Worm (Caenorhabditis elegans) whole organism, L4 larva: ENCODE data around the gene clec-24.

Experiments
- T20F7.1 ChIP-seq: fragments of 200-800 bp; sonication (Bioruptor generic); optimal IDR thresholded peaks from 2 replicates; lab custom pipeline; 2018; ENCODE audit warnings: mild to moderate bottlenecking, missing genetic modification characterization, missing compliant biosample characterization
- Y48G9A.11 ChIP-seq: fragments of 200-800 bp; sonication (Bioruptor generic); IDR thresholded peaks from 2 replicates; pipeline ENCODE4 v1.3.6; 2022; ENCODE audit warnings: missing genetic modification reagents, missing genetic modification characterization, missing compliant biosample characterization
- Y75B8A.6 ChIP-seq: fragments of 200-800 bp; sonication (Bioruptor generic); IDR thresholded peaks from 2 replicates; pipeline ENCODE4 v1.3.6; 2022; ENCODE audit warnings: missing genetic modification reagents, missing genetic modification characterization, missing compliant biosample characterization
- ZK337.2 ChIP-seq: fragments of 200-800 bp; sonication (Bioruptor generic); IDR thresholded peaks from 2 replicates; pipeline ENCODE4 v1.3.6; 2022; ENCODE audit warnings: missing genetic modification reagents, missing genetic modification characterization, missing compliant biosample characterization
- ama-1 ChIP-seq: fragments of 150-350 bp; optimal IDR thresholded peaks from 2 replicates; lab custom pipeline; 2014; ENCODE audit warnings: inconsistent platforms, mixed read lengths
- arid-1 ChIP-seq: fragments of 200-800 bp; sonication (Bioruptor generic); conservative IDR thresholded peaks from 2 replicates; pipeline ENCODE4 v1.3.6; 2022; ENCODE audit warnings: missing genetic modification reagents, missing genetic modification characterization, missing compliant biosample characterization
- ceh-20 ChIP-seq: fragments of 200-800 bp; sonication (Bioruptor generic); IDR thresholded peaks from 2 replicates; pipeline ENCODE4 v1.3.6; 2022; ENCODE audit warnings: missing genetic modification reagents, missing genetic modification characterization, missing compliant biosample characterization
- ceh-28 ChIP-seq: fragments of 150-350 bp; optimal IDR thresholded peaks from 2 replicates; lab custom pipeline; 2014; ENCODE audit warnings: missing biosample characterization, missing genetic modification reagents, missing genetic modification characterization
- ceh-44 ChIP-seq: fragments of 200-800 bp; sonication (Bioruptor generic); IDR thresholded peaks from 2 replicates; pipeline ENCODE4 v1.3.6; 2022; ENCODE audit warnings: missing genetic modification reagents, missing genetic modification characterization, missing compliant biosample characterization
- ces-1 ChIP-seq: fragments of 150-350 bp; sonication (generic microtip); optimal IDR thresholded peaks from 4 replicates; lab custom pipeline; 2014; ENCODE audit warnings: missing biosample characterization, missing genetic modification reagents, missing genetic modification characterization
- daf-12 ChIP-seq: fragments of 150-350 bp; optimal IDR thresholded peaks from 2 replicates; lab custom pipeline; 2014; ENCODE audit warnings: missing biosample characterization, missing genetic modification reagents, missing genetic modification characterization
- daf-19 ChIP-seq: fragments of 200-800 bp; sonication (Bioruptor generic); conservative IDR thresholded peaks from 2 replicates; pipeline ENCODE4 v1.3.6; 2022; ENCODE audit warnings: missing genetic modification characterization, missing compliant biosample characterization
- daf-8 ChIP-seq: fragments of 200-800 bp; sonication (Bioruptor generic); IDR thresholded peaks from 2 replicates; pipeline ENCODE4 v1.3.6; 2022; ENCODE audit warnings: missing genetic modification characterization, missing compliant biosample characterization
- dmd-6 ChIP-seq: fragments of 200-800 bp; sonication (Bioruptor generic); IDR thresholded peaks from 2 replicates; pipeline ENCODE4 v1.3.6; 2022; ENCODE audit warnings: missing genetic modification reagents, missing genetic modification characterization, missing compliant biosample characterization
- lim-7 ChIP-seq: fragments of 200-800 bp; sonication (Bioruptor generic); IDR thresholded peaks from 2 replicates; pipeline ENCODE4 v1.3.6; 2022; ENCODE audit warnings: missing genetic modification characterization, missing compliant biosample characterization
- lin-38 ChIP-seq: fragments of 200-800 bp; sonication (Bioruptor generic); IDR thresholded peaks from 2 replicates; pipeline ENCODE4 v1.3.6; 2022; ENCODE audit warnings: missing genetic modification reagents, missing genetic modification characterization, missing compliant biosample characterization
- lin-39 ChIP-seq: fragments of 150-350 bp; optimal IDR thresholded peaks from 2 replicates; lab custom pipeline; 2014; ENCODE audit warnings: missing biosample characterization, missing genetic modification reagents, missing genetic modification characterization
- lir-3 ChIP-seq: sonication (generic microtip); optimal IDR thresholded peaks from 2 replicates; lab custom pipeline; 2016; ENCODE audit warnings: mild to moderate bottlenecking, missing genetic modification characterization, missing compliant biosample characterization
- mdl-1 ChIP-seq, 2 experiments: fragments of 150-350 bp in 1 of 2; sonication (generic microtip) in 1 of 2; optimal IDR thresholded peaks; 2 replicates each; lab custom pipeline; 2014 to 2017; ENCODE audit warnings: missing biosample characterization in 2 of 2, missing genetic modification characterization in 2 of 2
- nhr-102 ChIP-seq: sonication (generic microtip); optimal IDR thresholded peaks from 2 replicates; lab custom pipeline; 2016; ENCODE audit warnings: mild to moderate bottlenecking, missing genetic modification characterization, moderate library complexity, missing compliant biosample characterization
- nhr-237 ChIP-seq: sonication (generic microtip); optimal IDR thresholded peaks from 2 replicates; lab custom pipeline; 2017; ENCODE audit warnings: missing biosample characterization, missing genetic modification characterization
- nhr-25 ChIP-seq: sonication (generic microtip); optimal IDR thresholded peaks from 2 replicates; lab custom pipeline; 2017; ENCODE audit warnings: missing genetic modification characterization, mild to moderate bottlenecking, missing compliant biosample characterization, antibody characterized with exemption, moderate library complexity, borderline replicate concordance; ENCODE audit not compliant: insufficient read depth
- nhr-28 ChIP-seq: fragments of 150-350 bp; optimal IDR thresholded peaks from 2 replicates; lab custom pipeline; 2014; ENCODE audit warnings: missing biosample characterization, missing genetic modification characterization
- nhr-76 ChIP-seq: fragments of 150-350 bp; optimal IDR thresholded peaks from 2 replicates; lab custom pipeline; 2014; ENCODE audit warnings: missing biosample characterization, missing genetic modification characterization
- php-3 ChIP-seq: fragments of 200-800 bp; sonication (Bioruptor generic); IDR thresholded peaks from 2 replicates; pipeline ENCODE4 v1.3.6; 2022; ENCODE audit warnings: missing genetic modification reagents, missing genetic modification characterization, missing compliant biosample characterization
- pqm-1 ChIP-seq: sonication (generic microtip); optimal IDR thresholded peaks from 2 replicates; lab custom pipeline; 2017; ENCODE audit warnings: missing biosample characterization, missing genetic modification characterization
- set-16 ChIP-seq: fragments of 200-800 bp; sonication (Bioruptor generic); IDR thresholded peaks from 2 replicates; pipeline ENCODE4 v1.3.6; 2022; ENCODE audit warnings: missing genetic modification reagents, missing genetic modification characterization, missing compliant biosample characterization
- snpc-4 ChIP-seq: fragments of 150-350 bp; optimal IDR thresholded peaks from 2 replicates; lab custom pipeline; 2014; ENCODE audit warnings: missing biosample characterization, missing genetic modification characterization
- unc-62 ChIP-seq, 3 experiments: fragments of 150-350 bp in 1 of 3; sonication (generic microtip); optimal IDR thresholded peaks in 2 of 3; peaks in 1 of 3; 1 replicate in 1 of 3; 2 replicates in 2 of 3; lab custom pipeline; 2014 to 2017; ENCODE audit warnings: missing biosample characterization in 3 of 3, missing genetic modification characterization in 3 of 3, missing genetic modification reagents in 3 of 3, missing genotype in 1 of 3
- zfp-3 ChIP-seq: fragments of 200-800 bp; sonication (Bioruptor generic); conservative IDR thresholded peaks from 2 replicates; pipeline ENCODE4 v1.3.6; 2022; ENCODE audit warnings: missing genetic modification reagents, missing genetic modification characterization, missing compliant biosample characterization
- ztf-7 ChIP-seq: fragments of 150-350 bp; optimal IDR thresholded peaks from 2 replicates; lab custom pipeline; 2014; ENCODE audit warnings: missing biosample characterization, missing genetic modification characterization

clec-24 gene

DNA sequence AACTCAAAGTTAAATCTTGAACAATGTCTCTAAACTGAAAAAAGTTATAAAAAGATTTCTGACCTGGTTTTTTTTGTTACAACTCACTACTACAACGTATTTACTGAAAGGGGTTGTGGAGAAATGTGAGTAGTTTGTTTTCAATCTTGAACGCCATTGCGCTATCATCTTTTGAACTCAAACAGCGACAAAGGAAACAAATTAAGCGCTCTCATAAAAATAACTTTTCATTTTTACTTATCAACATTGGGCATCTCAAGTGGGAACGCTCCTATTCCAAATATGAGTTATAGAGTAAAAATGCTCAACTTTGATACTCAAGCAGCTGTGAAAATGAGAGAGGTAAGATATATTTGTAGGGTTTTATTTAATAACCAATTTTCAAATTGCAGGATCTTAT is 31.6 kb downstream of the clec-24 start, which contains the start of gene F09C6.15:
Gene F09C6.15 (plus strand): TSS at position 301 of the 400 bp plus-strand sequence.
- TF ChIP-seq snpc-4 (tag; lab: Kevin White, UChicago), result no peak
- TF ChIP-seq arid-1 (GFP tag; lab: Robert Waterston, UW), result no peak
- no peak for TF ChIP-seq dmd-6 (GFP tag; lab: Robert Waterston, UW)
- TF ChIP-seq ceh-28 (tag; lab: Kevin White, UChicago), result no peak
- no peak for TF ChIP-seq ceh-20 (GFP tag; lab: Robert Waterston, UW)
- no peak for TF ChIP-seq lir-3 (tag; lab: Kevin White, UChicago)
- TF ChIP-seq T20F7.1 (GFP tag; lab: Kevin White, UChicago), result no peak

DNA sequence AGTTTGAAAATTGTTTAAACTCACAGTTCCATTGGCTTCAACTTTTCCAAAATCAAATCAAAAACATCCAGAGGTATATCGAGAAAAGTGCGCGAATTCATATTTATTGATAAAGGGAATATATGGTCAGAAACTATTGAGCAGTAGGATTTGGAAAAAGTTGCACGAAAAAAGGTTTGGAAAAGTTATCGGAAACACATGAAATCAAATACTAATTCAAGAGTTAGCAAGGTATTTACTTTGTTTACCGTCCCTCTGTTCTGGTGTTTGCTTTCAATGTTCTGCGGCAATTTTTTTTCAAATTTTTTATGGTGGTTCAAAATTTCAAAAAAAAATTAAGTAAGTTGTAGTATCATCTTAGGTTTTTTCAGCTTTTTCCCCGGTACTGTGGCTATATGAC is 37.5 kb downstream of the clec-24 start, which contains the start of gene fbxa-45:
Gene fbxa-45 (minus strand): TSS at position 101 of the 400 bp plus-strand sequence.
- TF ChIP-seq daf-19, result no peak
- TF ChIP-seq unc-62 (GFP tag; optimal IDR thresholded peaks at IDR 0.05 in 1 of 2; lab: Kevin White, UChicago), result no peak
- TF ChIP-seq unc-62 (tag; optimal IDR thresholded peaks at IDR 0.05; lab: Kevin White, UChicago), result no peak
- TF ChIP-seq Y48G9A.11, result no peak
- TF ChIP-seq set-16 (GFP tag; lab: Robert Waterston, UW), result no peak
- no peak for TF ChIP-seq T20F7.1 (GFP tag; lab: Kevin White, UChicago)
- TF ChIP-seq ces-1 (GFP tag; lab: Kevin White, UChicago), result no peak
- TF ChIP-seq ama-1, result no peak
- TF ChIP-seq nhr-102 (tag; lab: Kevin White, UChicago), result no peak
- no peak for TF ChIP-seq daf-12 (tag; lab: Kevin White, UChicago)
- TF ChIP-seq nhr-76 (tag; lab: Kevin White, UChicago), result no peak
- TF ChIP-seq, all 104 proteins: peak for 0

DNA sequence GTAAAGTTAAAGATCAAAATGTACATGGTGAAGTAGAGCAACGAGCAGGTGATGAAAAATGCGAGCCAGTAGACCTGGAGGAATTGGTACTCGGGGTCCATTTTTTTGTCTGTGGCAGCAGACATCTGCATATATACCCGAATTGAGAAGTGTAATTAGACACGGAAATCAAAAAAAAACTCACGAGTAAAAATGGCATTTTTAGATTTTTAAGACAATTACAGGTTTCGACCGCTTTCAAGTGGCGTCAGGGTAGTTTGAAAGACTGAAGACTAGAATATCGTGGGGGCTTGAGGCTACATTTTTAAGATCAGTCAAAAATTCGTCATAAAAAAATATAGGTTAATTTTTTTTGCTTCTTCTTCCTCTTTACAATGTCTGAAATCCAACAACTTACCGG is 40.9 kb downstream of the clec-24 start, which contains the start of gene srd-68:
Gene srd-68 (minus strand): TSS at position 101 of the 400 bp plus-strand sequence.
- TF ChIP-seq Y48G9A.11, result no peak
- no peak for TF ChIP-seq nhr-237 (tag; lab: Kevin White, UChicago)
- TF ChIP-seq Y75B8A.6, result no peak
- TF ChIP-seq lin-39 (tag; lab: Kevin White, UChicago), result no peak
- no peak for TF ChIP-seq lim-7 (GFP tag; lab: Robert Waterston, UW)
- no peak for TF ChIP-seq ZK337.2 (GFP tag; lab: Robert Waterston, UW)
- no peak for TF ChIP-seq ztf-7 (tag; lab: Kevin White, UChicago)
- no peak for TF ChIP-seq nhr-25 (tag; lab: Kevin White, UChicago)
- no peak for TF ChIP-seq php-3 (GFP tag; lab: Robert Waterston, UW)
- no peak for TF ChIP-seq ceh-28 (tag; lab: Kevin White, UChicago)

DNA sequence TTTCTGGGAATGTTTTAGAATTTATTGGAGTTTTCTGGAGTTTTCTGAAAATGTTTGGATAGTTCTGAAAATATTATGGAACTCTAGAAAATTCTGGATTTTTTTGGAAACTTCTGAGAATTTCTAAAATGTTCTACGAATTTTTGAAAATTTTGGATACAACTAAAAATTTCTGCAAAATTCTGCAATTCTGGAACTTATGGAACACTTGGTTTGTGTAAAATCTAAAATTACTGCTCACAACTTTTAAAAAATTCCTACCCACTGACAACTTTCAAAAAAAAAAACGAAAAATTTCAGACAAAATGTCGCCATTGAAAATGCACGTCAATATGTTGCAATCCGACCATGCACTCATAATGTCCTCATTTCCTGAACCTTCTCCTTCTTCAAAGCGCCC is 42.8 kb downstream of the clec-24 start, which contains the start of gene nhr-262:
Gene nhr-262 (plus strand): TSS at position 301 of the 400 bp plus-strand sequence.
- TF ChIP-seq daf-12 (tag; lab: Kevin White, UChicago) (no peak), nhr-102 (tag; lab: Kevin White, UChicago) (no peak), nhr-76 (tag; lab: Kevin White, UChicago) (no peak), T20F7.1 (GFP tag; lab: Kevin White, UChicago) (no peak)

DNA sequence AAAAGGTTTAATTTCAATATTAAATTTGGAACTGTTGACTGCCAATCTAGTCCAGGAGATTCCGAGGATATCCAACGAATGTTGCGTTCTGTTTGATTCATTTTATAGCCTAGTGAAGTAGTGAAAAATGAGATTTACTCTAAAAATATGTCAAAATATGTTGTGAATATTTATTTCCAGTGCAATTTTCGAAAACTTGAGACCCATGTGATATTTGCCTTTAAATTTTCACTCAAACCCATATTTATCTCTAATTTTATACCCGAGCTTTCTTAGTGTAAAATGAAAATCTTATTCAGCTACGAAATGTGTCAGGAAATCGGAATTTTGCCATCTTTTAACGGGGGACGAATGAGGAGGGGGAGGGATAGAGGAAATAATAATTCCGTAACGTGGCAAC is 48.1 kb downstream of the clec-24 start, which contains the start of gene F09C6.16:
Gene F09C6.16 (minus strand): TSS at position 101 of the 400 bp plus-strand sequence.
- TF ChIP-seq zfp-3 (GFP tag; lab: Robert Waterston, UW) (no peak), unc-62 (GFP tag; optimal IDR thresholded peaks at IDR 0.05 in 1 of 2; lab: Kevin White, UChicago) (peak in 1 of 2 experiments; percentile 6), unc-62 (tag; optimal IDR thresholded peaks at IDR 0.05; lab: Kevin White, UChicago) (no peak)

DNA sequence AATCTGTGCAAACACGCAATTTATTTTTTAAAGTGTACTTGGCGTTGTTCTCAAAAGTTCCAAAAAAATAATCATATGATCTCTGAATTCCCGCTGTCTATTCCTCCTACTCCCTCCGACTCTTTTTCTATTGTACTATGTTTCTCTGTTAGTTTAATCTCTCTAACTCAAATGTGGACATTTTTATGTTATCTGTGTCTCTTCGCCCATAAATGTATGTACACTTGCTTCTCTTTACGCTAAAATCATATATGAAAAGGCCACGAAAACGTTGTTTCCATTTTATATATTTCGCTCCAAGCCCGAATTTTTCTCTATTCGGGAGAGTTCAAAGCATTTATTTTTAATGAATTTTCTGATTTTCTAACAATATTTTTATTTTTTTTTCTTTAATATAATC is 49.1 kb downstream of the clec-24 start:
- TF ChIP-seq lin-38 (GFP tag; lab: Robert Waterston, UW) (no peak), dmd-6 (GFP tag; lab: Robert Waterston, UW) (0 out of 2 replicates have a peak, but pooled peaks have one; percentile 20)

- TF ChIP-seq dmd-6 (GFP tag; lab: Robert Waterston, UW), result peak; percentile 54; the same call in 1 of the 2 replicates
- TF ChIP-seq ceh-20 (GFP tag; lab: Robert Waterston, UW), result no peak
- no peak for TF ChIP-seq daf-8 (GFP tag; lab: Robert Waterston, UW)
- TF ChIP-seq ceh-44 (GFP tag; lab: Robert Waterston, UW), result no peak
- peak; percentile 49 for TF ChIP-seq nhr-28
- TF ChIP-seq mdl-1 (tag; optimal IDR thresholded peaks at IDR 0.05; lab: Kevin White, UChicago), result no peak
- peak; percentile 69 for TF ChIP-seq pqm-1 (tag; lab: Kevin White, UChicago)
Measured at ce11 chrV:16911294-16911693, 49.5 kb downstream of the clec-24 start.
